Worm (Caenorhabditis elegans): ENCODE data around the gene irld-40.

The irld-40 gene

DNA sequence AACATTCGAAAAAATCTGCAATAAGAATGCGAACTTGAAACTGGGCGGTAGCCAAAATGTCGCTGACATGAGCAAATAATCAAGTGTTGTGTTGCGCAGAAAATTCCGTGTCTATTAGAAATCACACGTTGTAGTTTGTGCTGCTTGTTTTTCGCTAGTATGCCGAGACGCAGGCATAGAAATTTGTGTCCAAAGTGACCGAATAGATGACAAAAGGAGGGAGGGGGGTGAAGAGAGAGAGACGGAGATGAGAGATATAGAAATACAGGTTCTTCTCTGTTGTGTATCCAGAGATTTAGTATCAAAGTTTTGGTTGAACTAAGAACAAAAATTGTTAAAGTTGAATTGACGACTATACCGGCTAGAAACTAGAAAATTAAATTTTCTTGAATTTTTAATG is 35.1 kb upstream of the irld-40 start:
- TF ChIP-seq hmg-4 (GFP tag; optimal IDR thresholded peaks at IDR 0.05) (no peak), ceh-36 (tag; optimal IDR thresholded peaks at IDR 0.05) (no peak), pes-1 (GFP tag; IDR thresholded peaks at IDR 0.05) (no peak), B0310.2 (tag; optimal IDR thresholded peaks at IDR 0.05) (no peak), hmbx-1 (tag; optimal IDR thresholded peaks at IDR 0.05) (no peak), tbx-11 (GFP tag; IDR thresholded peaks at IDR 0.05) (no peak), tra-4 (tag; optimal IDR thresholded peaks at IDR 0.05) (no peak), sea-1 (GFP tag; conservative IDR thresholded peaks at IDR 0.05) (no peak), ets-7 (tag; optimal IDR thresholded peaks at IDR 0.05) (no peak), tbx-37 (GFP tag; conservative IDR thresholded peaks at IDR 0.05) (no peak), ceh-13 (GFP tag; optimal IDR thresholded peaks at IDR 0.05) (no peak), aly-1 (tag; optimal IDR thresholded peaks at IDR 0.05) (no peak), scrt-1 (GFP tag; IDR thresholded peaks at IDR 0.05) (no peak), flt-1 (GFP tag; IDR thresholded peaks at IDR 0.05) (no peak), ama-1 (optimal IDR thresholded peaks at IDR 0.05) (no peak), hnd-1 (tag; optimal IDR thresholded peaks at IDR 0.05) (no peak), F13C5.2 (tag; optimal IDR thresholded peaks at IDR 0.05) (no peak)

DNA sequence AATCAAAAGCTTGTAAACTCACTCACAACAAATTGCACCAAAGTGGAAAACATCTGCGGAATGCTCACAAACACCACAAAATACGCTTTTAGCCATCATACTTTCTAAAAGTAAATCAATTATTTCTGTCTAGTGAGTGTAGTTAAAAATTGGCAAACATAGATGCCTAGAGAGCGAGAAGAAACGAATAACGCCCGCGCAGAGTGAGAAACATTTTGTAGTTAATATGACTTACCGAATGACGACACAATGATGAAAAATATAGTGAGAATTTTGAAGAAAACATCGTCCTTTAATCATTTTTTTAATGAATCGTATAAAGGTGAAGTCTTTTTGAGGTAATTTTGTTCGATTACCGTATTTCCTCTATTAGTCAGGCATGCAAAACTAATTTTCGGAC is 33.0 kb upstream of the irld-40 start, which contains the start of gene nhr-238:
TSS of gene nhr-238 (minus strand) at position 104 of the 400 bp plus-strand sequence.
- no peak for TF ChIP-seq tra-4 (tag; optimal IDR thresholded peaks at IDR 0.05)
- no peak for TF ChIP-seq sea-1 (GFP tag; conservative IDR thresholded peaks at IDR 0.05)
- TF ChIP-seq tbx-37 (GFP tag; conservative IDR thresholded peaks at IDR 0.05) = no peak
- no peak for TF ChIP-seq scrt-1 (GFP tag; IDR thresholded peaks at IDR 0.05)
- TF ChIP-seq ceh-36 (tag; optimal IDR thresholded peaks at IDR 0.05) = no peak
- no peak for TF ChIP-seq F13C5.2 (tag; optimal IDR thresholded peaks at IDR 0.05)
- no peak for TF ChIP-seq tbx-11 (GFP tag; IDR thresholded peaks at IDR 0.05)
- no peak for TF ChIP-seq pes-1 (GFP tag; IDR thresholded peaks at IDR 0.05)
- no peak for TF ChIP-seq hnd-1 (tag; optimal IDR thresholded peaks at IDR 0.05)
- TF ChIP-seq flt-1 (GFP tag; IDR thresholded peaks at IDR 0.05) = no peak
- no peak for TF ChIP-seq ets-7 (tag; optimal IDR thresholded peaks at IDR 0.05)
- no peak for TF ChIP-seq hmbx-1 (tag; optimal IDR thresholded peaks at IDR 0.05)
- no peak for TF ChIP-seq ceh-13 (GFP tag; optimal IDR thresholded peaks at IDR 0.05)
- no peak for TF ChIP-seq B0310.2 (tag; optimal IDR thresholded peaks at IDR 0.05)
- TF ChIP-seq aly-1 (tag; optimal IDR thresholded peaks at IDR 0.05) = no peak
- TF ChIP-seq hmg-4 (GFP tag; optimal IDR thresholded peaks at IDR 0.05) = no peak
- no peak for TF ChIP-seq ama-1 (optimal IDR thresholded peaks at IDR 0.05)

DNA sequence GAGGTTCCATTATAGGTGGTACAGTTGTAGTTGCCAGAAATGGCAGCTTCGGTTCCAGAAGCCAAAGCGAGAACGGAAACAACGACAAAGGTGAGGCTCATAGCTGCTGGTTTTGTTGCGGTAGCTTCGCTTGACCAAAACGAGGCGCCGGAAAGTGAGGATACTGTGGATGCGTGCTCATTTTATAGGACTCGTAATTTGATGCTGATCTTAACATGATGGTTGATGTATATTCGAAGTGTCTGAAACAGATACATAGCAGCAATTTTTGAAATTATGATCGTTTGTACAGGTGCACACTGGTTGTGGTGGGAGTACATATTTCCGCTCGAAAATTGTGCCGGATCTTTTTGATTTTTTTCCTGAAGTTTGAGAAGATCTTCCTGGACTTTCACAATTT is 31.2 kb upstream of the irld-40 start, which contains the start of gene Y46H3D.8:
TSS of gene Y46H3D.8 (minus strand) at position 101 of the 400 bp plus-strand sequence.
- TF ChIP-seq hmbx-1 (tag; optimal IDR thresholded peaks at IDR 0.05) (no peak), sea-1 (GFP tag; conservative IDR thresholded peaks at IDR 0.05) (no peak), tbx-37 (GFP tag; conservative IDR thresholded peaks at IDR 0.05) (no peak), scrt-1 (GFP tag; IDR thresholded peaks at IDR 0.05) (no peak), flt-1 (GFP tag; IDR thresholded peaks at IDR 0.05) (no peak), ets-7 (tag; optimal IDR thresholded peaks at IDR 0.05) (no peak), ama-1 (optimal IDR thresholded peaks at IDR 0.05) (no peak), hnd-1 (tag; optimal IDR thresholded peaks at IDR 0.05) (no peak), hmg-4 (GFP tag; optimal IDR thresholded peaks at IDR 0.05) (no peak), ceh-36 (tag; optimal IDR thresholded peaks at IDR 0.05) (no peak), ceh-13 (GFP tag; optimal IDR thresholded peaks at IDR 0.05) (no peak), tra-4 (tag; optimal IDR thresholded peaks at IDR 0.05) (no peak), pes-1 (GFP tag; IDR thresholded peaks at IDR 0.05) (no peak), F13C5.2 (tag; optimal IDR thresholded peaks at IDR 0.05) (no peak), tbx-11 (GFP tag; IDR thresholded peaks at IDR 0.05) (no peak)

DNA sequence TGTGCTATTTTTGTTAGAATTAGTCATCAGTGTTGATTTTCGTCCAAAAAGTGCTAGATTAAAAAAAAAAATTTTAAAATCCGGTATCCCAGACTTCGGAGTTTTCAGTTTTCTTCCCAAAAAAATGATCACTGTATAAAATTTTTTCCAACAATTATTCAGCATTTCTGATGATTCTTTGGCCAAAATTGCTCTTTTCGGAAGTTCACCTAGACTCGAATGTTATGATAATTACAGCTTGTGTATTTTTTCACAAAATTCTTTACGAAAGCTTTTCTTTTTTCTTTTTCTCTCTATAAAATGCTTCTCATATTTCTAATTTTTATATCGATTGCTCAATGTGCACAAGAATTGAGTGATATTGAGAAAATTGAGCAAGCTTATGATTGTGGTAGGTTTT is 30.7 kb upstream of the irld-40 start, which contains the start of gene irld-17:
TSS of gene irld-17 (plus strand) at position 301 of the 400 bp plus-strand sequence.
- TF ChIP-seq ceh-36 (tag; optimal IDR thresholded peaks at IDR 0.05) (no peak), tra-4 (tag; optimal IDR thresholded peaks at IDR 0.05) (no peak), F13C5.2 (tag; optimal IDR thresholded peaks at IDR 0.05) (no peak), scrt-1 (GFP tag; IDR thresholded peaks at IDR 0.05) (no peak), flt-1 (GFP tag; IDR thresholded peaks at IDR 0.05) (no peak), tbx-11 (GFP tag; IDR thresholded peaks at IDR 0.05) (no peak), hmg-4 (GFP tag; optimal IDR thresholded peaks at IDR 0.05) (no peak), hmbx-1 (tag; optimal IDR thresholded peaks at IDR 0.05) (no peak), sea-1 (GFP tag; conservative IDR thresholded peaks at IDR 0.05) (no peak), ceh-13 (GFP tag; optimal IDR thresholded peaks at IDR 0.05) (no peak), ama-1 (optimal IDR thresholded peaks at IDR 0.05) (no peak), B0310.2 (tag; optimal IDR thresholded peaks at IDR 0.05) (no peak), tbx-37 (GFP tag; conservative IDR thresholded peaks at IDR 0.05) (no peak), hnd-1 (tag; optimal IDR thresholded peaks at IDR 0.05) (no peak), aly-1 (tag; optimal IDR thresholded peaks at IDR 0.05) (no peak), ets-7 (tag; optimal IDR thresholded peaks at IDR 0.05) (no peak)

DNA sequence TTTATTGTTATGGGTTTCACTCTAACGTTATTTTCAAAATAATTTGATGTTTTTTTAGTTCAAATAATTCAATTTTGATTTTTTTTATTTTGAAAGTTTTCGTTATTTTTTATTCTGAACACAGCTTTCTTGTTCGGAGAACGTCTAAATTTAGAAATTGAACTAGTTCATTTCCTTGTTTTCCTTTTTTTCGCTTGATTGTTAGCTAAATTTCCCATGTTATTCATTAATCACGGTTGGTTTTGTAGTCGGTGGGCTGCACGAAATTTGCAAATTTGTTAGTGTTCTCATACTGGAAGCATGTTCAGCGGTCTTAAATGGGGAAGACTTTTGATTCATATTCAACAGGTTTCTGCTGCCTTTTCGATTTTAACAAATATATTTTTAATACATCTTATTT is 26.5 kb upstream of the irld-40 start, which contains the start of gene str-222:
TSS of gene str-222 (plus strand) at position 301 of the 400 bp plus-strand sequence.
- TF ChIP-seq aly-1 (tag; optimal IDR thresholded peaks at IDR 0.05) = no peak
- no peak for TF ChIP-seq tbx-37 (GFP tag; conservative IDR thresholded peaks at IDR 0.05)
- TF ChIP-seq ama-1 (optimal IDR thresholded peaks at IDR 0.05) = no peak
- no peak for TF ChIP-seq hmg-4 (GFP tag; optimal IDR thresholded peaks at IDR 0.05)
- TF ChIP-seq ceh-13 (GFP tag; optimal IDR thresholded peaks at IDR 0.05) = no peak
- no peak for TF ChIP-seq ets-7 (tag; optimal IDR thresholded peaks at IDR 0.05)
- no peak for TF ChIP-seq F13C5.2 (tag; optimal IDR thresholded peaks at IDR 0.05)
- no peak for TF ChIP-seq ceh-36 (tag; optimal IDR thresholded peaks at IDR 0.05)
- no peak for TF ChIP-seq tra-4 (tag; optimal IDR thresholded peaks at IDR 0.05)
- no peak for TF ChIP-seq B0310.2 (tag; optimal IDR thresholded peaks at IDR 0.05)
- no peak for TF ChIP-seq hnd-1 (tag; optimal IDR thresholded peaks at IDR 0.05)
- TF ChIP-seq scrt-1 (GFP tag; IDR thresholded peaks at IDR 0.05) = no peak
- TF ChIP-seq hmbx-1 (tag; optimal IDR thresholded peaks at IDR 0.05) = no peak

DNA sequence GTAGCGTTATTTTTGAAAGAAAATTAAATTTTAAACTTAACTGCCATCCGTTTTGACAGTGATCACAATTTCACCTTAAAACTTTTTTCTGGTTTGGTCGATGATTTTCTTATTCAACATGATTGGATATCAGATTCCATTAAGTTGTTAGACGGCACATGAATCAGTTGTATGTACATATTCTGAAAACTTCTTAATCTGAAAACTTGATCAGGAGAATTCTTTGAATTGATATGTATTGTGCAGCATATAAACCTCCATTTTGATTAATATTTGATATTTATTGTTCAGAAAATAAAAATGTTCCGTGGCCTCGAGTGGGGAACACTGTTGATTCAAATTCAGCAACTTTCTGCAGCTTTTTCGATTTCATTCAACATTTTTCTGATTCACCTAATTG is 22.4 kb upstream of the irld-40 start, which contains the start of gene str-221:
TSS of gene str-221 (plus strand) at position 301 of the 400 bp plus-strand sequence.
- TF ChIP-seq ceh-36 (tag; optimal IDR thresholded peaks at IDR 0.05) = no peak
- no peak for TF ChIP-seq aly-1 (tag; optimal IDR thresholded peaks at IDR 0.05)
- TF ChIP-seq tbx-11 (GFP tag; IDR thresholded peaks at IDR 0.05) = no peak
- TF ChIP-seq hmbx-1 (tag; optimal IDR thresholded peaks at IDR 0.05) = no peak
- TF ChIP-seq pes-1 (GFP tag; IDR thresholded peaks at IDR 0.05) = no peak
- TF ChIP-seq sea-1 (GFP tag; conservative IDR thresholded peaks at IDR 0.05) = no peak
- TF ChIP-seq hnd-1 (tag; optimal IDR thresholded peaks at IDR 0.05) = no peak
- TF ChIP-seq scrt-1 (GFP tag; IDR thresholded peaks at IDR 0.05) = no peak
- TF ChIP-seq flt-1 (GFP tag; IDR thresholded peaks at IDR 0.05) = no peak
- no peak for TF ChIP-seq ets-7 (tag; optimal IDR thresholded peaks at IDR 0.05)
- TF ChIP-seq ama-1 (optimal IDR thresholded peaks at IDR 0.05) = no peak
- no peak for TF ChIP-seq hmg-4 (GFP tag; optimal IDR thresholded peaks at IDR 0.05)
- TF ChIP-seq F13C5.2 (tag; optimal IDR thresholded peaks at IDR 0.05) = no peak
- no peak for TF ChIP-seq ceh-13 (GFP tag; optimal IDR thresholded peaks at IDR 0.05)
- no peak for TF ChIP-seq B0310.2 (tag; optimal IDR thresholded peaks at IDR 0.05)
- TF ChIP-seq tra-4 (tag; optimal IDR thresholded peaks at IDR 0.05) = no peak
- no peak for TF ChIP-seq tbx-37 (GFP tag; conservative IDR thresholded peaks at IDR 0.05)

Data from whole organism, early embryonic.